Fruit fly (Drosophila melanogaster): ENCODE data around the gene CG33710.

- TF ChIP-seq lov (optimal IDR thresholded peaks at IDR 0.05): no peak
- TF ChIP-seq lov (GFP tag; IDR thresholded peaks at IDR 0.05): no peak
- TF ChIP-seq Ets97D (GFP tag; optimal IDR thresholded peaks at IDR 0.05): no peak
- TF ChIP-seq usp (GFP tag; optimal IDR thresholded peaks at IDR 0.05): no peak
- TF ChIP-seq CG18619 (GFP tag; optimal IDR thresholded peaks at IDR 0.05): no peak
- no peak for TF ChIP-seq CG8478 (optimal IDR thresholded peaks at IDR 0.05)
- no peak for TF ChIP-seq sr (GFP tag; IDR thresholded peaks at IDR 0.05)
- no peak for TF ChIP-seq jumu (GFP tag; optimal IDR thresholded peaks at IDR 0.05)
- no peak for TF ChIP-seq zf30C (GFP tag; optimal IDR thresholded peaks at IDR 0.05)
- no peak for TF ChIP-seq esg (GFP tag; conservative IDR thresholded peaks at IDR 0.05)
- no peak for TF ChIP-seq stwl (tag; optimal IDR thresholded peaks at IDR 0.05)
- TF ChIP-seq odd (GFP tag; optimal IDR thresholded peaks at IDR 0.05): no peak
- no peak for TF ChIP-seq CG9797 (GFP tag; optimal IDR thresholded peaks at IDR 0.05)
- TF ChIP-seq CG10462 (GFP tag; optimal IDR thresholded peaks at IDR 0.05): no peak
Observed at dm6 chr3L:19988891-19989290, 36.3 kb upstream of the CG33710 start, which contains the start of gene Csas.

All from whole organism, embryonic.